Worm (Caenorhabditis elegans) whole organism, L3 larva: Measurements from ENCODE around the gene EEED8.2.
A peak's percentile ranks its signal among the peaks of the same experiment; 100 is the strongest.

Experiments used
- R02D3.7 ChIP-seq: fragments of 150-350 bp; optimal IDR thresholded peaks from 2 replicates; lab custom pipeline; 2014; ENCODE audit warnings: missing biosample characterization, missing genetic modification characterization
- ZK546.5 ChIP-seq: sonication (generic microtip); optimal IDR thresholded peaks from 2 replicates; lab custom pipeline; 2017; ENCODE audit warnings: missing biosample characterization, missing genetic modification characterization
- aly-2 ChIP-seq: fragments of 150-350 bp; optimal IDR thresholded peaks from 2 replicates; lab custom pipeline; 2014; ENCODE audit warnings: missing biosample characterization, missing genetic modification characterization
- ama-1 ChIP-seq: fragments of 150-350 bp; optimal IDR thresholded peaks from 2 replicates; lab custom pipeline; 2018
- ceh-16 ChIP-seq: sonication (generic microtip); optimal IDR thresholded peaks from 2 replicates; lab custom pipeline; 2017; ENCODE audit warnings: missing biosample characterization, missing genetic modification characterization
- ceh-28 ChIP-seq: fragments of 150-350 bp; optimal IDR thresholded peaks from 2 replicates; lab custom pipeline; 2014; ENCODE audit warnings: missing biosample characterization, missing genetic modification reagents, missing genetic modification characterization
- ceh-82 ChIP-seq: fragments of 150-350 bp; optimal IDR thresholded peaks from 2 replicates; lab custom pipeline; 2014; ENCODE audit warnings: missing biosample characterization, missing genetic modification characterization
- daf-12 ChIP-seq: fragments of 150-350 bp; optimal IDR thresholded peaks from 2 replicates; lab custom pipeline; 2014; ENCODE audit warnings: missing biosample characterization, missing genetic modification reagents, missing genetic modification characterization
- egl-27 ChIP-seq: sonication (generic microtip); optimal IDR thresholded peaks from 4 replicates; lab custom pipeline; 2017; ENCODE audit warnings: missing biosample characterization, missing genetic modification reagents, missing genetic modification characterization
- egl-5 ChIP-seq: fragments of 150-350 bp; optimal IDR thresholded peaks from 2 replicates; lab custom pipeline; 2017; ENCODE audit warnings: missing biosample characterization, missing genetic modification reagents, missing genetic modification characterization, inconsistent platforms
- elt-1 ChIP-seq: fragments of 150-350 bp; optimal IDR thresholded peaks from 2 replicates; lab custom pipeline; 2014; ENCODE audit warnings: missing biosample characterization, missing genetic modification characterization
- elt-2 ChIP-seq: sonication (generic microtip); optimal IDR thresholded peaks from 2 replicates; lab custom pipeline; 2016; ENCODE audit warnings: missing genetic modification reagents, mild to moderate bottlenecking, missing genetic modification characterization, missing compliant biosample characterization
- eor-1 ChIP-seq, 2 experiments: fragments of 150-350 bp; optimal IDR thresholded peaks; 2 replicates each; lab custom pipeline; 2014 to 2018; ENCODE audit warnings: missing biosample characterization in 2 of 2, missing genetic modification characterization in 2 of 2
- fkh-10 ChIP-seq: sonication (generic microtip); optimal IDR thresholded peaks from 2 replicates; lab custom pipeline; 2017; ENCODE audit warnings: missing biosample characterization, missing genetic modification reagents, missing genetic modification characterization
- fkh-2 ChIP-seq: fragments of 150-350 bp; optimal IDR thresholded peaks from 2 replicates; lab custom pipeline; 2014; ENCODE audit warnings: missing biosample characterization, missing genetic modification reagents, missing genetic modification characterization
- hmg-11 ChIP-seq: sonication (generic microtip); optimal IDR thresholded peaks from 2 replicates; lab custom pipeline; 2016; ENCODE audit warnings: missing genetic modification characterization, missing compliant biosample characterization
- jun-1 ChIP-seq: fragments of 150-350 bp; optimal IDR thresholded peaks from 2 replicates; lab custom pipeline; 2014; ENCODE audit warnings: missing biosample characterization, missing genetic modification reagents, missing genetic modification characterization
- lin-15B ChIP-seq: fragments of 150-350 bp; optimal IDR thresholded peaks from 2 replicates; lab custom pipeline; 2014; ENCODE audit warnings: missing biosample characterization, missing genetic modification characterization
- lsy-12 ChIP-seq: sonication (generic microtip); optimal IDR thresholded peaks from 2 replicates; lab custom pipeline; 2016; ENCODE audit warnings: mild to moderate bottlenecking, missing genetic modification characterization, missing compliant biosample characterization
- mdl-1 ChIP-seq: fragments of 150-350 bp; optimal IDR thresholded peaks from 2 replicates; lab custom pipeline; 2014; ENCODE audit warnings: missing biosample characterization, missing genetic modification characterization
- mml-1 ChIP-seq: fragments of 150-350 bp; sonication (generic microtip); optimal IDR thresholded peaks from 3 replicates; lab custom pipeline; 2014; ENCODE audit warnings: missing biosample characterization, missing genetic modification characterization
- nfya-1 ChIP-seq: sonication (generic microtip); optimal IDR thresholded peaks from 2 replicates; lab custom pipeline; 2017; ENCODE audit warnings: missing genetic modification characterization, mild to moderate bottlenecking, missing compliant biosample characterization, antibody characterized with exemption, moderate library complexity; ENCODE audit not compliant: insufficient read depth
- nhr-11 ChIP-seq: fragments of 150-350 bp; optimal IDR thresholded peaks from 2 replicates; lab custom pipeline; 2014; ENCODE audit warnings: missing biosample characterization, missing genetic modification characterization
- nhr-12 ChIP-seq: fragments of 150-350 bp; optimal IDR thresholded peaks from 2 replicates; lab custom pipeline; 2014; ENCODE audit warnings: missing biosample characterization, missing genetic modification characterization
- nhr-23 ChIP-seq: fragments of 150-350 bp; optimal IDR thresholded peaks from 2 replicates; lab custom pipeline; 2014; ENCODE audit warnings: missing biosample characterization, missing genetic modification reagents, missing genetic modification characterization
- nhr-237 ChIP-seq: fragments of 150-350 bp; optimal IDR thresholded peaks from 2 replicates; lab custom pipeline; 2014; ENCODE audit warnings: missing biosample characterization, missing genetic modification characterization
- nhr-25 ChIP-seq: sonication (generic microtip); optimal IDR thresholded peaks from 2 replicates; lab custom pipeline; 2017; ENCODE audit warnings: missing biosample characterization, missing genetic modification characterization
- nhr-28 ChIP-seq: fragments of 150-350 bp; optimal IDR thresholded peaks from 2 replicates; lab custom pipeline; 2014; ENCODE audit warnings: missing biosample characterization, missing genetic modification characterization
- nhr-67 ChIP-seq: fragments of 150-350 bp; optimal IDR thresholded peaks from 2 replicates; lab custom pipeline; 2014; ENCODE audit warnings: missing biosample characterization, missing genetic modification characterization
- nhr-76 ChIP-seq: fragments of 150-350 bp; sonication (generic microtip); optimal IDR thresholded peaks from 5 replicates; lab custom pipeline; 2014; ENCODE audit warnings: missing biosample characterization, missing genetic modification characterization
- nhr-77 ChIP-seq: fragments of 150-350 bp; optimal IDR thresholded peaks from 2 replicates; lab custom pipeline; 2014; ENCODE audit warnings: missing biosample characterization, missing genetic modification characterization
- pha-4 ChIP-seq: fragments of 150-350 bp; optimal IDR thresholded peaks from 2 replicates; lab custom pipeline; 2014; ENCODE audit warnings: missing biosample characterization, missing genetic modification reagents, missing genetic modification characterization
- pqm-1 ChIP-seq: fragments of 150-350 bp; optimal IDR thresholded peaks from 2 replicates; lab custom pipeline; 2017; ENCODE audit warnings: missing biosample characterization, missing genetic modification characterization, inconsistent platforms
- sea-2 ChIP-seq: fragments of 150-350 bp; sonication (generic microtip); optimal IDR thresholded peaks from 4 replicates; lab custom pipeline; 2014; ENCODE audit warnings: missing biosample characterization, missing genetic modification reagents, missing genetic modification characterization
- skn-1 ChIP-seq: fragments of 150-350 bp; optimal IDR thresholded peaks from 2 replicates; lab custom pipeline; 2014; ENCODE audit warnings: missing biosample characterization, missing genetic modification characterization
- tbx-2 ChIP-seq: sonication (generic microtip); optimal IDR thresholded peaks from 2 replicates; lab custom pipeline; 2016; ENCODE audit warnings: mild to moderate bottlenecking, missing genetic modification characterization, missing compliant biosample characterization
- unc-39 ChIP-seq: sonication (generic microtip); optimal IDR thresholded peaks from 4 replicates; lab custom pipeline; 2017; ENCODE audit warnings: missing biosample characterization, missing genetic modification characterization
- unc-62 ChIP-seq: fragments of 150-350 bp; sonication (generic microtip); optimal IDR thresholded peaks from 4 replicates; lab custom pipeline; 2014; ENCODE audit warnings: missing biosample characterization, missing genetic modification reagents, missing genetic modification characterization
- ztf-11 ChIP-seq: fragments of 150-350 bp; optimal IDR thresholded peaks from 2 replicates; lab custom pipeline; 2014; ENCODE audit warnings: missing biosample characterization, missing genetic modification characterization

The EEED8.2 gene

ce11 chrII:5395594-5395993, 20.9 kb upstream of the EEED8.2 start, which contains the start of gene pink-1:
Gene pink-1 (minus strand): TSS chrII:5395694.
- TF ChIP-seq skn-1 (tag; lab: Kevin White, UChicago) (no peak), tbx-2 (tag; lab: Kevin White, UChicago) (no peak), fkh-10 (GFP tag; lab: Kevin White, UChicago) (no peak), nhr-237 (tag; lab: Kevin White, UChicago) (no peak)

- no peak for TF ChIP-seq lin-15B (tag; lab: Kevin White, UChicago)
- TF ChIP-seq hmg-11 (tag; lab: Kevin White, UChicago): peak; percentile 22
- no peak for TF ChIP-seq unc-39 (tag; lab: Kevin White, UChicago)
These were observed 17.7 kb upstream of the EEED8.2 start, which contains the start of gene fbxl-3 for ce11 chrII:5398779-5399178. Gene fbxl-3 (minus strand): TSS chrII:5398902.

ce11 chrII:5399201-5399600, 17.3 kb upstream of the EEED8.2 start, which contains the start of gene mog-5:
Gene mog-5 (plus strand): TSS chrII:5399538.
- TF ChIP-seq nfya-1: no peak
- no peak for TF ChIP-seq R02D3.7 (tag; lab: Kevin White, UChicago)
- TF ChIP-seq elt-1: no peak
- TF ChIP-seq egl-5 (tag; lab: Kevin White, UChicago): no peak
- no peak for TF ChIP-seq daf-12 (tag; lab: Kevin White, UChicago)
- TF ChIP-seq egl-27: no peak
- TF ChIP-seq pha-4 (tag; lab: Kevin White, UChicago): peak; percentile 50
- no peak for TF ChIP-seq unc-39 (tag; lab: Kevin White, UChicago)
- TF ChIP-seq lin-15B (tag; lab: Kevin White, UChicago): no peak
- TF ChIP-seq fkh-2 (tag; lab: Kevin White, UChicago): no peak
- TF ChIP-seq ztf-11 (tag; lab: Kevin White, UChicago): no peak
- no peak for TF ChIP-seq sea-2 (GFP tag; lab: Kevin White, UChicago)
- TF ChIP-seq elt-2: peak; percentile 40
- TF ChIP-seq nhr-28: no peak
- no peak for TF ChIP-seq mdl-1 (tag; lab: Kevin White, UChicago)
- no peak for TF ChIP-seq lsy-12
- TF ChIP-seq pqm-1 (tag; lab: Kevin White, UChicago): no peak
- no peak for TF ChIP-seq ceh-16 (tag; lab: Kevin White, UChicago)
- TF ChIP-seq hmg-11 (tag; lab: Kevin White, UChicago): peak; percentile 30
- no peak for TF ChIP-seq jun-1
- no peak for TF ChIP-seq nhr-76 (tag; lab: Kevin White, UChicago)
- TF ChIP-seq aly-2 (tag; lab: Kevin White, UChicago): no peak
- no peak for TF ChIP-seq tbx-2 (tag; lab: Kevin White, UChicago)
- TF ChIP-seq ceh-28 (tag; lab: Kevin White, UChicago): no peak
- TF ChIP-seq mml-1 (tag; lab: Kevin White, UChicago): no peak
- no peak for TF ChIP-seq fkh-10 (GFP tag; lab: Kevin White, UChicago)
- TF ChIP-seq nhr-237 (tag; lab: Kevin White, UChicago): no peak

ce11 chrII:5407548-5407947, 9.0 kb upstream of the EEED8.2 start, which contains the start of gene clec-141:
Gene clec-141 (minus strand): TSS chrII:5407648.
- TF ChIP-seq eor-1 (tag; optimal IDR thresholded peaks at IDR 0.05; lab: Kevin White, UChicago): no peak
- no peak for TF ChIP-seq unc-62 (GFP tag; lab: Kevin White, UChicago)
- TF ChIP-seq pha-4 (tag; lab: Kevin White, UChicago): no peak

ce11 chrII:5408924-5409323, 7.6 kb upstream of the EEED8.2 start, which contains the start of the genes EEED8.12 and EEED8.4:
Gene EEED8.12 (minus strand): TSS chrII:5409024.
Gene EEED8.4 (plus strand): TSS chrII:5409319.
- TF ChIP-seq mml-1 (tag; lab: Kevin White, UChicago): no peak
- no peak for TF ChIP-seq nhr-67 (tag; lab: Kevin White, UChicago)
- TF ChIP-seq ZK546.5 (tag; lab: Kevin White, UChicago): no peak
- no peak for TF ChIP-seq ceh-82
- no peak for TF ChIP-seq nhr-76 (tag; lab: Kevin White, UChicago)
- no peak for TF ChIP-seq nhr-12 (tag; lab: Kevin White, UChicago)
- no peak for TF ChIP-seq nfya-1
- TF ChIP-seq nhr-25: no peak
- TF ChIP-seq nhr-77: no peak
- TF ChIP-seq nhr-11 (tag; lab: Kevin White, UChicago): no peak
- TF ChIP-seq hmg-11 (tag; lab: Kevin White, UChicago): no peak
- TF ChIP-seq ama-1 (lab: Kevin White, UChicago): no peak
- no peak for TF ChIP-seq jun-1
- TF ChIP-seq nhr-23 (tag; lab: Kevin White, UChicago): no peak
- TF ChIP-seq daf-12 (tag; lab: Kevin White, UChicago): no peak
- TF ChIP-seq unc-39 (tag; lab: Kevin White, UChicago): no peak
